Worm (Caenorhabditis elegans): Measurements from ENCODE around the gene F55G11.1.

Gene F55G11.1

DNA sequence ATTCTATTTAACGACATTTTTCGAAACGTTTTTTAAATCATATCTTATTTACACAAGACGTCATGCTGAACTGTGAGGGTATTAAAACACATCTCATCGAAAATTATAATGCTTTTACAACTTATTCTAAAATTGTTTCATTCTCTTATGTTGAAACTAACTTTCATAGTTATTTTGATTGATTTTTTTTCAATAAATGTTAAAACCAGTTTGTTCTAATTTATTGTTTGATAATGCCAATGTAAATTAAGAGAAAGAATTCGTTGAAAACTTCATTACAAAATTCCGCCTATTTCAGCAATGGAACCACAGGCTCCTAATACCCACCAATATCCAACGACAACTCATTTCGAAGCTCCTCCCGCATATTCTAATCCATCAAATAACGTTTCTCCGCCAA, 51.4 kb downstream of the F55G11.1 start, which contains the start of gene K08D8.11:
K08D8.11 (plus strand) TSS at position 301 of the 400 bp plus-strand sequence.
- TF ChIP-seq him-1 (tag; optimal IDR thresholded peaks at IDR 0.05): no peak
- no peak for TF ChIP-seq dao-5 (tag; optimal IDR thresholded peaks at IDR 0.05)
- no peak for TF ChIP-seq W03F9.2 (tag; optimal IDR thresholded peaks at IDR 0.05)
